Fruit fly (Drosophila melanogaster) whole organism, adult: ENCODE results near the gene Lk.

ENCODE experiments used
- CG14711 ChIP-seq: fragments of 200-800 bp; sonication (Bioruptor generic); optimal IDR thresholded peaks from 2 replicates; lab custom pipeline; 2018; ENCODE audit warnings: missing biosample characterization, mild to moderate bottlenecking, missing genetic modification characterization, moderate library complexity
- CG33017 ChIP-seq: fragments of 200-800 bp; sonication (Bioruptor generic); optimal IDR thresholded peaks from 2 replicates; lab custom pipeline; 2018; ENCODE audit warnings: missing biosample characterization, mild to moderate bottlenecking, missing genetic modification characterization, moderate library complexity
- CG5204 ChIP-seq: fragments of 200-800 bp; sonication (Bioruptor generic); optimal IDR thresholded peaks from 2 replicates; lab custom pipeline; 2016; ENCODE audit warnings: missing biosample characterization, missing genetic modification characterization
- CG7101 ChIP-seq: fragments of 200-800 bp; sonication (Bioruptor generic); optimal IDR thresholded peaks from 2 replicates; lab custom pipeline; 2018; ENCODE audit warnings: missing biosample characterization, mild to moderate bottlenecking, missing genetic modification characterization, moderate library complexity
- Hr96 ChIP-seq: fragments of 200-800 bp; sonication (Bioruptor generic); optimal IDR thresholded peaks from 2 replicates; lab custom pipeline; 2016; ENCODE audit warnings: missing biosample characterization, missing genetic modification characterization
- Mnt ChIP-seq: fragments of 200-800 bp; sonication (Bioruptor generic); optimal IDR thresholded peaks from 2 replicates; lab custom pipeline; 2016; ENCODE audit warnings: missing biosample characterization, mild to moderate bottlenecking, missing genetic modification characterization
- cic ChIP-seq: fragments of 200-800 bp; sonication (Bioruptor generic); optimal IDR thresholded peaks from 2 replicates; lab custom pipeline; 2017; ENCODE audit warnings: missing biosample characterization, mild to moderate bottlenecking, missing genetic modification characterization, moderate library complexity
- cnc ChIP-seq, 2 experiments: fragments of >200 bp; optimal IDR thresholded peaks; 2 replicates each; lab custom pipeline; 2017
- kay ChIP-seq: fragments of 200-800 bp; sonication (Bioruptor generic); peaks from one replicate; lab custom pipeline; 2016; ENCODE audit warnings: missing biosample characterization, missing genetic modification characterization, borderline replicate concordance
- pad ChIP-seq: fragments of 200-800 bp; sonication (Bioruptor generic); optimal IDR thresholded peaks from 3 replicates; lab custom pipeline; 2017; ENCODE audit warnings: missing biosample characterization, missing genetic modification characterization, mild to moderate bottlenecking, moderate library complexity, missing genetic modification reagents

dm6 chr3L:14592166-14592565 is 31.6 kb upstream of the Lk start:
- TF ChIP-seq kay (GFP tag; lab: Kevin White, UChicago) (no peak), cnc (optimal IDR thresholded peaks at IDR 0.05; lab: Kevin White, UChicago) (no peak), Hr96 (GFP tag; lab: Kevin White, UChicago) (no peak), CG5204 (no peak), CG33017 (no peak), cic (GFP tag; lab: Kevin White, UChicago) (no peak), CG14711 (tag; lab: Kevin White, UChicago) (no peak), CG7101 (tag; lab: Kevin White, UChicago) (no peak), Mnt (GFP tag; lab: Kevin White, UChicago) (no peak), pad (no peak)
